Worm (Caenorhabditis elegans) whole organism, late embryonic: ENCODE data around the gene ash-2.

ENCODE experiments used
- ama-1 ChIP-seq: fragments of 150-350 bp; optimal IDR thresholded peaks from 2 replicates; lab custom pipeline; 2014
- fkh-10 ChIP-seq: fragments of 150-350 bp; optimal IDR thresholded peaks from 2 replicates; lab custom pipeline; 2014; ENCODE audit warnings: missing biosample characterization, missing genetic modification reagents, missing genetic modification characterization
- hlh-6 ChIP-seq: sonication (generic microtip); optimal IDR thresholded peaks from 2 replicates; lab custom pipeline; 2016; ENCODE audit warnings: missing genotype, missing genetic modification characterization, missing compliant biosample characterization
- nfya-1 ChIP-seq: sonication (generic microtip); optimal IDR thresholded peaks from 2 replicates; lab custom pipeline; 2017; ENCODE audit warnings: missing genetic modification characterization, mild to moderate bottlenecking, missing compliant biosample characterization, antibody characterized with exemption, moderate library complexity
- unc-86 ChIP-seq: sonication (generic microtip); optimal IDR thresholded peaks from 2 replicates; lab custom pipeline; 2016; ENCODE audit warnings: missing genetic modification characterization, missing compliant biosample characterization

- TF ChIP-seq ama-1 (no peak), nfya-1 (tag; lab: Kevin White, UChicago) (no peak), fkh-10 (no peak), hlh-6 (tag; lab: Kevin White, UChicago) (no peak), unc-86 (no peak)
These were observed 14.8 kb upstream of the ash-2 start for ce11 chrII:11964847-11965246.
